Fruit fly (Drosophila melanogaster) whole organism, embryonic: ENCODE results near the gene MFS18.

Source experiments
- Antp ChIP-seq: fragments of 200-800 bp; sonication (Bioruptor generic); optimal IDR thresholded peaks from 3 replicates; lab custom pipeline; 2016; ENCODE audit warnings: missing biosample characterization, missing genetic modification characterization
- Atf3 ChIP-seq: fragments of 200-800 bp; sonication (Bioruptor generic); optimal IDR thresholded peaks from 3 replicates; lab custom pipeline; 2016; ENCODE audit warnings: missing biosample characterization, missing genetic modification characterization
- Awh ChIP-seq: fragments of 200-800 bp; sonication (Bioruptor generic); IDR thresholded peaks from 2 replicates; pipeline ENCODE4, ENCODE4 v1.3.6; 2022; ENCODE audit warnings: missing biosample characterization, missing genetic modification characterization
- Blimp-1 ChIP-seq: fragments of 200-800 bp; sonication (Bioruptor generic); optimal IDR thresholded peaks from 3 replicates; lab custom pipeline; 2018; ENCODE audit warnings: missing biosample characterization, missing genetic modification characterization, mild to moderate bottlenecking, moderate library complexity, missing genetic modification reagents
- CG10267 ChIP-seq: fragments of 200-800 bp; sonication (Bioruptor generic); optimal IDR thresholded peaks from 2 replicates; lab custom pipeline; 2018; ENCODE audit warnings: missing biosample characterization, mild to moderate bottlenecking, missing genetic modification characterization, moderate library complexity
- CG11093 ChIP-seq: fragments of 200-800 bp; sonication (Bioruptor generic); IDR thresholded peaks from 3 replicates; pipeline ENCODE4 v1.3.6; 2022; ENCODE audit warnings: missing biosample characterization, missing genetic modification characterization
- CG11247 ChIP-seq: fragments of 200-800 bp; sonication (Bioruptor generic); IDR thresholded peaks from 2 replicates; pipeline ENCODE4 v1.3.6; 2022; ENCODE audit warnings: missing biosample characterization, missing genetic modification characterization
- CG12659 ChIP-seq: fragments of 200-800 bp; sonication (Bioruptor generic); optimal IDR thresholded peaks from 3 replicates; lab custom pipeline; 2017; ENCODE audit warnings: mild to moderate bottlenecking, missing biosample characterization, missing genetic modification reagents, missing genetic modification characterization
- CG14014 ChIP-seq: fragments of 200-800 bp; sonication (Bioruptor generic); IDR thresholded peaks from 2 replicates; pipeline ENCODE4 v1.3.6; 2022; ENCODE audit warnings: missing biosample characterization, missing genetic modification characterization
- CG1603 ChIP-seq: fragments of 200-800 bp; sonication (Bioruptor generic); optimal IDR thresholded peaks from 2 replicates; lab custom pipeline; 2019; ENCODE audit warnings: missing biosample characterization, mild to moderate bottlenecking, missing genetic modification characterization, moderate library complexity
- CG1792 ChIP-seq: fragments of 200-800 bp; sonication (Bioruptor generic); optimal IDR thresholded peaks from 2 replicates; lab custom pipeline; 2016; ENCODE audit warnings: missing biosample characterization, missing genetic modification characterization
- CG2875 ChIP-seq: fragments of 200-800 bp; sonication (Bioruptor generic); optimal IDR thresholded peaks from 2 replicates; lab custom pipeline; 2017; ENCODE audit warnings: missing biosample characterization, mild to moderate bottlenecking, missing genetic modification characterization, missing genetic modification reagents
- CG32772 ChIP-seq: fragments of 200-800 bp; sonication (Bioruptor generic); IDR thresholded peaks from 2 replicates; pipeline ENCODE4 v1.3.6; 2022; ENCODE audit warnings: missing biosample characterization, missing genetic modification characterization
- CG33213 ChIP-seq: fragments of 200-800 bp; sonication (Bioruptor generic); optimal IDR thresholded peaks from 3 replicates; lab custom pipeline; 2016; ENCODE audit warnings: missing biosample characterization, missing genetic modification characterization
- CG4328 ChIP-seq: fragments of 200-800 bp; sonication (Bioruptor generic); optimal IDR thresholded peaks from 3 replicates; lab custom pipeline; 2017; ENCODE audit warnings: missing biosample characterization, missing genetic modification reagents, missing genetic modification characterization
- CG43689 ChIP-seq: fragments of 200-800 bp; sonication (Bioruptor generic); IDR thresholded peaks from 2 replicates; pipeline ENCODE4 v1.3.6; 2022; ENCODE audit warnings: missing biosample characterization, missing genetic modification characterization
- CG4404 ChIP-seq: fragments of 200-800 bp; sonication (Bioruptor generic); IDR thresholded peaks from 2 replicates; pipeline ENCODE4 v1.3.6; 2022; ENCODE audit warnings: missing biosample characterization, missing genetic modification characterization
- CG4617 ChIP-seq: fragments of 200-800 bp; sonication (Bioruptor generic); optimal IDR thresholded peaks from 3 replicates; lab custom pipeline; 2016; ENCODE audit warnings: missing biosample characterization, missing genetic modification characterization, borderline replicate concordance
- CG4707 ChIP-seq: fragments of 200-800 bp; sonication (Bioruptor generic); optimal IDR thresholded peaks from 2 replicates; lab custom pipeline; 2018; ENCODE audit warnings: missing biosample characterization, mild to moderate bottlenecking, missing genetic modification characterization, moderate library complexity
- CG5953 ChIP-seq: fragments of 200-800 bp; sonication (Bioruptor generic); IDR thresholded peaks from 2 replicates; pipeline ENCODE4 v1.3.6; 2022; ENCODE audit warnings: missing biosample characterization, missing genetic modification characterization
- CG6765 ChIP-seq: fragments of 200-800 bp; sonication (Bioruptor generic); optimal IDR thresholded peaks from 3 replicates; lab custom pipeline; 2017; ENCODE audit warnings: missing biosample characterization, mild to moderate bottlenecking, missing genetic modification characterization
- CG7372 ChIP-seq: fragments of 200-800 bp; sonication (Bioruptor generic); IDR thresholded peaks from 2 replicates; pipeline ENCODE4 v1.3.6; 2022; ENCODE audit warnings: missing biosample characterization, missing genetic modification characterization
- CG8924 ChIP-seq: fragments of 200-800 bp; optimal IDR thresholded peaks from 3 replicates; lab custom pipeline; 2019; ENCODE audit warnings: missing biosample characterization, mild to moderate bottlenecking, missing genetic modification characterization, moderate library complexity
- CG8944 ChIP-seq: fragments of 200-800 bp; sonication (Bioruptor generic); optimal IDR thresholded peaks from 3 replicates; lab custom pipeline; 2016; ENCODE audit warnings: missing biosample characterization, missing genetic modification characterization
- Dfd ChIP-seq, 2 experiments: fragments of >200 bp; optimal IDR thresholded peaks; 2 replicates each; lab custom pipeline; 2017; ENCODE audit warnings: missing biosample characterization in 2 of 2, missing genetic modification characterization in 2 of 2
- E2f1 ChIP-seq: fragments of 200-800 bp; sonication (Bioruptor generic); IDR thresholded peaks from 2 replicates; pipeline ENCODE4 v1.3.6; 2022; ENCODE audit warnings: missing biosample characterization, missing genetic modification characterization
- Ets97D ChIP-seq: fragments of 200-800 bp; sonication (Bioruptor generic); optimal IDR thresholded peaks from 3 replicates; lab custom pipeline; 2016; ENCODE audit warnings: missing biosample characterization, missing genetic modification characterization
- H15 ChIP-seq: fragments of 200-800 bp; sonication (Bioruptor generic); IDR thresholded peaks from 3 replicates; pipeline ENCODE4 v1.3.6; 2022; ENCODE audit warnings: missing biosample characterization, missing genetic modification characterization
- Hr51 ChIP-seq, 2 experiments: fragments of 200-800 bp; sonication (Bioruptor generic); optimal IDR thresholded peaks; 2 replicates in 1 of 2; 3 replicates in 1 of 2; lab custom pipeline; 2016 to 2018; ENCODE audit warnings: missing biosample characterization in 2 of 2, missing genetic modification characterization in 2 of 2, mild to moderate bottlenecking in 1 of 2, moderate library complexity in 1 of 2
- Hr78 ChIP-seq, 2 experiments: fragments of 200-800 bp in 1 of 2; fragments of >200 bp in 1 of 2; sonication (Bioruptor generic) in 1 of 2; optimal IDR thresholded peaks; 2 replicates each; lab custom pipeline; 2017 to 2019; ENCODE audit warnings: missing biosample characterization in 2 of 2, missing genetic modification characterization in 2 of 2, mild to moderate bottlenecking in 1 of 2, moderate library complexity in 1 of 2
- NC2β ChIP-seq: fragments of 200-800 bp; sonication (Bioruptor generic); optimal IDR thresholded peaks from 2 replicates; lab custom pipeline; 2016; ENCODE audit warnings: missing biosample characterization, missing genetic modification characterization
- ap ChIP-seq: fragments of 200-800 bp; sonication (Bioruptor generic); IDR thresholded peaks from 2 replicates; pipeline ENCODE4 v1.3.6; 2022; ENCODE audit warnings: missing biosample characterization, missing genetic modification characterization
- bcd ChIP-seq: fragments of 200-800 bp; sonication (Bioruptor generic); optimal IDR thresholded peaks from 2 replicates; lab custom pipeline; 2017; ENCODE audit warnings: missing biosample characterization, mild to moderate bottlenecking, missing genetic modification characterization
- dati ChIP-seq: fragments of 200-800 bp; sonication (Bioruptor generic); IDR thresholded peaks from 2 replicates; pipeline ENCODE4 v1.3.6; 2022; ENCODE audit warnings: missing biosample characterization, missing genetic modification characterization
- emc ChIP-seq: fragments of 200-800 bp; sonication (Bioruptor generic); optimal IDR thresholded peaks from 2 replicates; lab custom pipeline; 2016; ENCODE audit warnings: missing biosample characterization, missing genetic modification characterization
- esg ChIP-seq: fragments of 200-800 bp; sonication (Bioruptor generic); conservative IDR thresholded peaks from 2 replicates; pipeline ENCODE4 v1.3.6; 2022; ENCODE audit warnings: missing biosample characterization, missing genetic modification characterization
- eyg ChIP-seq: fragments of 200-800 bp; sonication (Bioruptor generic); optimal IDR thresholded peaks from 3 replicates; lab custom pipeline; 2016; ENCODE audit warnings: missing biosample characterization, missing genetic modification characterization
- gce ChIP-seq: fragments of 200-800 bp; sonication (Bioruptor generic); IDR thresholded peaks from 3 replicates; pipeline ENCODE4 v1.3.6; 2022; ENCODE audit warnings: missing biosample characterization, missing genetic modification characterization
- grau ChIP-seq: fragments of 200-800 bp; optimal IDR thresholded peaks from 3 replicates; lab custom pipeline; 2019; ENCODE audit warnings: missing biosample characterization, mild to moderate bottlenecking, missing genetic modification characterization, moderate library complexity
- ind ChIP-seq: fragments of 200-800 bp; sonication (Bioruptor generic); optimal IDR thresholded peaks from 3 replicates; lab custom pipeline; 2016; ENCODE audit warnings: missing biosample characterization, missing genetic modification characterization
- jigr1 ChIP-seq: fragments of 200-800 bp; sonication (Bioruptor generic); IDR thresholded peaks from 3 replicates; pipeline ENCODE4 v1.3.6; 2022; ENCODE audit warnings: missing biosample characterization, missing genetic modification characterization
- nom ChIP-seq: fragments of 200-800 bp; sonication (Bioruptor generic); optimal IDR thresholded peaks from 2 replicates; lab custom pipeline; 2017; ENCODE audit warnings: missing biosample characterization, missing genetic modification characterization, mild to moderate bottlenecking, moderate library complexity, missing genetic modification reagents
- oc ChIP-seq: fragments of 200-800 bp; sonication (Bioruptor generic); optimal IDR thresholded peaks from 2 replicates; lab custom pipeline; 2018; ENCODE audit warnings: missing biosample characterization, mild to moderate bottlenecking, missing genetic modification characterization, moderate library complexity
- org-1 ChIP-seq: fragments of 200-800 bp; sonication (Bioruptor generic); optimal IDR thresholded peaks from 2 replicates; lab custom pipeline; 2017; ENCODE audit warnings: missing biosample characterization, missing genetic modification characterization
- pho ChIP-seq: fragments of 200-800 bp; sonication (Bioruptor generic); optimal IDR thresholded peaks from 2 replicates; lab custom pipeline; 2016; ENCODE audit warnings: missing biosample characterization, missing genetic modification characterization
- pzg ChIP-seq: fragments of 200-800 bp; sonication (Bioruptor generic); optimal IDR thresholded peaks from 3 replicates; lab custom pipeline; 2018; ENCODE audit warnings: missing biosample characterization, mild to moderate bottlenecking, missing genetic modification characterization, moderate library complexity
- ranshi ChIP-seq: fragments of 200-800 bp; sonication (Bioruptor generic); IDR thresholded peaks from 2 replicates; pipeline ENCODE4 v1.3.6; 2022; ENCODE audit warnings: missing biosample characterization, missing genetic modification characterization
- sna ChIP-seq: fragments of 200-800 bp; sonication (Bioruptor generic); IDR thresholded peaks from 2 replicates; pipeline ENCODE4 v1.3.6; 2022; ENCODE audit warnings: missing biosample characterization, missing genetic modification characterization; ENCODE audit not compliant: partially characterized antibody
- sqz ChIP-seq: fragments of 200-800 bp; sonication (Bioruptor generic); optimal IDR thresholded peaks from 3 replicates; lab custom pipeline; 2018; ENCODE audit warnings: missing biosample characterization, mild to moderate bottlenecking, missing genetic modification characterization
- tup ChIP-seq: fragments of 200-800 bp; sonication (Bioruptor generic); optimal IDR thresholded peaks from 2 replicates; lab custom pipeline; 2016; ENCODE audit warnings: missing biosample characterization, mild to moderate bottlenecking, missing genetic modification characterization, moderate library complexity
- twi ChIP-seq: fragments of 200-800 bp; optimal IDR thresholded peaks from 2 replicates; lab custom pipeline; 2019; ENCODE audit warnings: missing biosample characterization, mild to moderate bottlenecking, missing genetic modification characterization, moderate library complexity

MFS18 gene

DNA sequence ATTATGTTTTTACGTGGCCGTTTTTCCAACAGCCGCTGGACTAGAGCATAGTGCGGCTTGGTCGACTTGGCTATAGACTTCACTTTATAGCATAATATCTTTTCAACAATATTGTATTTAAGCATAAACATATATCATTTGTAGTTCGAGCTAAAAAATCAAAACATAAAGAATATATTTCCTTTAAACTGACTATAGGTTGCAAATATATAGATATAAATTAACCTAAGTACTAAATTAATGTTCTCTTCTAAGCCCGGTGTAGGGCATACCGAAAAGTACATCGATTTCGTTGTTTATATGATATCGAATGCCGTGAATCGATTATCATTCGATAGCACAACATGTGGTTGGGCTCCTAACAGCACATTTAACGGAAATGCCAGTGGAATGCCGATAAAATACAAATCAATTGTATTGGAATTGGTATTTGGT is at the start of gene MFS18 (continued):
- TF ChIP-seq CG8944 (peak; percentile 74), sna (GFP tag; lab: Robert Waterston, UW) (peak; percentile 43; the same call in 1 of the 2 replicates), CG7372 (peak; percentile 97), CG4617 (GFP tag; lab: Kevin White, UChicago) (peak; percentile 97), CG33213 (peak; percentile 68), CG12659 (peak; percentile 97), oc (peak; percentile 95), nom (GFP tag; lab: Kevin White, UChicago) (peak; percentile 91), dati (GFP tag; lab: Robert Waterston, UW) (peak; percentile 97), ranshi (GFP tag; lab: Robert Waterston, UW) (peak; percentile 99), bcd (GFP tag; lab: Kevin White, UChicago) (peak; percentile 98), grau (tag; lab: Kevin White, UChicago) (peak; percentile 91), emc (GFP tag; lab: Kevin White, UChicago) (peak; percentile 58), CG4707 (GFP tag; lab: Kevin White, UChicago) (peak; percentile 73), E2f1 (GFP tag; lab: Robert Waterston, UW) (peak; percentile 99), CG10267 (tag; lab: Kevin White, UChicago) (peak; percentile 98), Ets97D (peak; percentile 96), CG11093 (GFP tag; lab: Robert Waterston, UW) (peak; percentile 98), Hr51 (GFP tag; optimal IDR thresholded peaks at IDR 0.05; lab: Kevin White, UChicago) (peak; percentile 98 to 99), CG11247 (peak; percentile 97), tup (GFP tag; lab: Kevin White, UChicago) (peak; percentile 89), Atf3 (GFP tag; lab: Kevin White, UChicago) (peak; percentile 69), sqz (GFP tag; lab: Kevin White, UChicago) (no peak), ind (GFP tag; lab: Kevin White, UChicago) (peak; percentile 99), CG4328 (GFP tag; lab: Kevin White, UChicago) (peak; percentile 91), eyg (GFP tag; lab: Kevin White, UChicago) (peak; percentile 85), CG6765 (GFP tag; lab: Kevin White, UChicago) (peak; percentile 97), Dfd (GFP tag; optimal IDR thresholded peaks at IDR 0.05; lab: Kevin White, UChicago) (no peak), pzg (GFP tag; lab: Kevin White, UChicago) (peak; percentile 45), twi (peak; percentile 70), CG5953 (peak; percentile 98), CG1603 (tag; lab: Kevin White, UChicago) (peak; percentile 91), CG4404 (GFP tag; lab: Robert Waterston, UW) (peak; percentile 98), pho (GFP tag; lab: Kevin White, UChicago) (peak; percentile 87), Hr78 (GFP tag; optimal IDR thresholded peaks at IDR 0.05; lab: Kevin White, UChicago) (no peak), gce (GFP tag; lab: Robert Waterston, UW) (peak; percentile 98), jigr1 (GFP tag; lab: Robert Waterston, UW) (peak; percentile 98), org-1 (GFP tag; lab: Kevin White, UChicago) (peak; percentile 91), CG43689 (peak; percentile 96), CG1792 (peak; percentile 72), H15 (peak; percentile 99), CG14014 (GFP tag; lab: Robert Waterston, UW) (peak; percentile 99), esg (peak; percentile 99), CG32772 (peak; percentile 99), Awh (GFP tag; lab: Robert Waterston, UW) (peak; percentile 99), ap (GFP tag; lab: Robert Waterston, UW) (peak; percentile 98), CG2875 (GFP tag; lab: Kevin White, UChicago) (peak; percentile 94), NC2β (GFP tag; lab: Kevin White, UChicago) (peak; percentile 66), CG8924 (tag; lab: Kevin White, UChicago) (peak; percentile 93), Blimp-1 (GFP tag; lab: Kevin White, UChicago) (peak; percentile 99), Antp (peak; percentile 76)
